Worm (Caenorhabditis elegans) whole organism, midembryonic: ENCODE results near the gene Y71H2AM.1.

Experiments used
- T22C8.4 ChIP-seq: fragments of 200-800 bp; sonication (Bioruptor generic); IDR thresholded peaks from 2 replicates; pipeline ENCODE4 v1.3.6; 2022; ENCODE audit warnings: missing genetic modification characterization, missing compliant biosample characterization
- cog-1 ChIP-seq: sonication (generic microtip); optimal IDR thresholded peaks from 2 replicates; lab custom pipeline; 2016; ENCODE audit warnings: missing genetic modification characterization, missing compliant biosample characterization
- flt-1 ChIP-seq: fragments of 200-800 bp; sonication (Bioruptor generic); IDR thresholded peaks from 2 replicates; pipeline ENCODE4 v1.3.6; 2022; ENCODE audit warnings: missing genetic modification characterization, missing compliant biosample characterization
- klf-2 ChIP-seq: fragments of 200-800 bp; sonication (Bioruptor generic); conservative IDR thresholded peaks from 2 replicates; pipeline ENCODE4 v1.3.6; 2022; ENCODE audit warnings: missing genetic modification reagents, missing genetic modification characterization, missing compliant biosample characterization
- med-1 ChIP-seq: sonication (generic microtip); optimal IDR thresholded peaks from 2 replicates; lab custom pipeline; 2017; ENCODE audit warnings: missing genetic modification characterization, mild to moderate bottlenecking, missing compliant biosample characterization, antibody characterized with exemption, missing genetic modification reagents; ENCODE audit not compliant: insufficient read depth
- ref-1 ChIP-seq: fragments of 200-800 bp; sonication (Bioruptor generic); conservative IDR thresholded peaks from 2 replicates; pipeline ENCODE4 v1.3.6; 2022; ENCODE audit warnings: missing genetic modification reagents, missing genetic modification characterization, missing compliant biosample characterization
- tab-1 ChIP-seq: fragments of 200-800 bp; sonication (Bioruptor generic); IDR thresholded peaks from 2 replicates; pipeline ENCODE4 v1.3.6; 2022; ENCODE audit warnings: missing genetic modification characterization, missing compliant biosample characterization
- ztf-23 ChIP-seq: fragments of 200-800 bp; sonication (Bioruptor generic); IDR thresholded peaks from 2 replicates; pipeline ENCODE4 v1.3.6; 2022; ENCODE audit warnings: missing genetic modification reagents, missing genetic modification characterization, missing compliant biosample characterization
- ztf-29 ChIP-seq: fragments of 200-800 bp; sonication (Bioruptor generic); IDR thresholded peaks from 2 replicates; pipeline ENCODE4 v1.3.6; 2022; ENCODE audit warnings: missing genetic modification reagents, missing genetic modification characterization, missing compliant biosample characterization

DNA sequence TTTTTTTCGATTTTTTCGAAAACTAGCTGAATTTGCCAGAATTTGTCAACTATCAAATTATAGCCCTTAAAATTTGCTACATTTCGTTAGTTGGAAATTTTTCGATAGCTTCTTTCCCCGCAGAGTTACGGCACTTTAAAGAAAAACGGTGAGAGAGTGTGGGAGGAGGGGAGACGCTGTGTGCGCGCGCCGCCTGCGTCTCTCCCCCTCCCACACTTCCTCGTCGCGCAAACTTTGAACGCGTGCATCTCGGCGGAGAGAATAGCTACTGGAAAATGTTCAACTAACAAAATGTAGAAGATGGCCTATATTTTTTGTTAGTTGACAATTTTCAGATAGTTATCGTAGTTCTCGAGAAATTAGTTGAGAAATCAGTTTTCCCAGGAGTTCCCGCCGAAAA lies 39.7 kb downstream of the Y71H2AM.1 start:
- no peak for TF ChIP-seq klf-2 (GFP tag; lab: Robert Waterston, UW)
- TF ChIP-seq cog-1 (tag; lab: Kevin White, UChicago), result no peak
- no peak for TF ChIP-seq ztf-23 (GFP tag; lab: Robert Waterston, UW)
- no peak for TF ChIP-seq flt-1 (GFP tag; lab: Robert Waterston, UW)
- no peak for TF ChIP-seq med-1 (GFP tag; lab: Kevin White, UChicago)
- TF ChIP-seq tab-1 (GFP tag; lab: Robert Waterston, UW), result no peak
- TF ChIP-seq T22C8.4 (GFP tag; lab: Robert Waterston, UW), result no peak
- TF ChIP-seq ref-1, result no peak
- TF ChIP-seq ztf-29, result no peak
